Worm (Caenorhabditis elegans): ENCODE results near the gene T27E7.1.

DNA sequence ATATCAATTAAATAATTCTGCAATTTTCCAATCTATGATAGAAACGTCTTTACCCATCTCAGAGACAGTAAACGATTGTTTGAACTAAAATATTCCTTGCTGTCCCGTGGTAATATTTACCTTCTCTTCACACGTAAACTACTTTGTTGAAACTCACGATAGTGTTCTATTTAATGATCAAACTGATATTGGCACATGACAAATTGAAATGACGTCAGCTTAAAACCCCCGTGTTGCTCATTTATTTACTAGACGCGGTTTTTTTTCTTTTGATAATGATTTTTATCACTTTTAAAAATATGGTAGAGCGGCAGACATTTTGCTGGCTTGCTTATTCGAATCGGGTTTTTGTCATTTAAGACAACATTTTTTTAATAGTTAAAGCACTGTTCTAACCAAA, 42.1 kb downstream of the T27E7.1 start:
- TF ChIP-seq dao-5 (tag; optimal IDR thresholded peaks at IDR 0.05), result no peak
- no peak for TF ChIP-seq him-1 (tag; optimal IDR thresholded peaks at IDR 0.05)
- no peak for TF ChIP-seq W03F9.2 (tag; optimal IDR thresholded peaks at IDR 0.05)

Measured in whole organism, L4/young adult.